Fruit fly (Drosophila melanogaster): Measurements from ENCODE around the gene Axud1.

The Axud1 gene

DNA sequence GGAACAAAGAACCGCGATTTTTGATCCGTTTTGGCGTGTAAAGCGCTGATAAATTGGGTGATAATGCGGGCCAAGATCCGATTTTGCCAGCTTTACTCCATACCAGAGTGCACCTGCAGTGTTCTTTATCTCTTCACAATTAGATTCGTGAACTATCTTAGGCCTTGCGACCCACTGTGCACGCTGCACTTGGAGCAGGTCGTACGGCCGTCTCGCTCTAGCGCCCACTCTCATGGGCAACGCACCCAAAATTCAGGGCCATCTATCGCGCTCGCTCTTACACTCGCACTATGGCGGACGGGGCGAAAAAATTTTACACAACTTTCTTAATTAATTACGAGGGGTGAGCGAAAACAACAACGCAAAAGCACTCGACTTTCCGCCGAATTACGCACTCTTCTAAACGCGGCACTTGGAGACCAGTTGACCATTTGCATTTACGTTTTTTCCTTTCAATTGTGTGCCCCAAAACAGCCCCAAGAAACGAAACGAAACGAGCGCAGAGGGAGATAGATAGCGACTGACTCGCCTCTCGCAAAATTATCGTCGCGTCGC, 868 bp upstream of the Axud1 start (continued):
- TF ChIP-seq sqz (GFP tag; optimal IDR thresholded peaks at IDR 0.05) = no peak
- 0 out of 2 replicates have a peak, but pooled peaks have one; percentile 6 for TF ChIP-seq CG9932 (GFP tag; IDR thresholded peaks at IDR 0.05)
- no peak for TF ChIP-seq Hmr (GFP tag; optimal IDR thresholded peaks at IDR 0.05)
- TF ChIP-seq lmd (GFP tag; IDR thresholded peaks at IDR 0.05) = no peak
- TF ChIP-seq CG1603 (tag; optimal IDR thresholded peaks at IDR 0.05) = no peak
- peak; percentile 6 for TF ChIP-seq her (GFP tag; optimal IDR thresholded peaks at IDR 0.05)
- no peak for TF ChIP-seq slp2 (GFP tag; optimal IDR thresholded peaks at IDR 0.05)
- no peak for TF ChIP-seq CG13123 (GFP tag; optimal IDR thresholded peaks at IDR 0.05)
- no peak for TF ChIP-seq dimm (GFP tag; IDR thresholded peaks at IDR 0.05)
- no peak for TF ChIP-seq CG15479 (GFP tag; optimal IDR thresholded peaks at IDR 0.05)
- TF ChIP-seq Poxn (GFP tag; IDR thresholded peaks at IDR 0.05) = no peak
- TF ChIP-seq CG33213 (GFP tag; optimal IDR thresholded peaks at IDR 0.05) = no peak
- TF ChIP-seq CG6689 (GFP tag; IDR thresholded peaks at IDR 0.05) = no peak
- TF ChIP-seq amos (GFP tag; IDR thresholded peaks at IDR 0.05; ENCODE audit: partially characterized antibody) = no peak; the same call in 1 of the 2 replicates
- no peak for TF ChIP-seq ac (GFP tag; optimal IDR thresholded peaks at IDR 0.05)
- no peak for TF ChIP-seq CG10543 (GFP tag; optimal IDR thresholded peaks at IDR 0.05)
- TF ChIP-seq CG7963 (GFP tag; IDR thresholded peaks at IDR 0.05; ENCODE audit: partially characterized antibody) = peak; percentile 59; the same call in 2 of the 3 replicates
- no peak for TF ChIP-seq da (GFP tag; optimal IDR thresholded peaks at IDR 0.05)
- TF ChIP-seq Hand (GFP tag; optimal IDR thresholded peaks at IDR 0.05) = no peak
- no peak for TF ChIP-seq cwo (GFP tag; optimal IDR thresholded peaks at IDR 0.05)
- TF ChIP-seq CG6175 (GFP tag; IDR thresholded peaks at IDR 0.05) = no peak; the same call in 2 of the 3 replicates
- no peak for TF ChIP-seq fd64A (GFP tag; optimal IDR thresholded peaks at IDR 0.05)
- TF ChIP-seq CG6654 (GFP tag; optimal IDR thresholded peaks at IDR 0.05) = no peak
- TF ChIP-seq dati (GFP tag; IDR thresholded peaks at IDR 0.05) = no peak
- no peak for TF ChIP-seq tin (GFP tag; optimal IDR thresholded peaks at IDR 0.05)
- TF ChIP-seq ewg (GFP tag; optimal IDR thresholded peaks at IDR 0.05) = no peak
- no peak for TF ChIP-seq CG17359 (tag; optimal IDR thresholded peaks at IDR 0.05)
- TF ChIP-seq CG13624 (GFP tag; optimal IDR thresholded peaks at IDR 0.05) = peak; percentile 19
- no peak for TF ChIP-seq repo (GFP tag; optimal IDR thresholded peaks at IDR 0.05)
- TF ChIP-seq HLH3B (GFP tag; IDR thresholded peaks at IDR 0.05) = no peak
- no peak for TF ChIP-seq gsb-n (tag; optimal IDR thresholded peaks at IDR 0.05)
- no peak for TF ChIP-seq CG3281 (GFP tag; optimal IDR thresholded peaks at IDR 0.05)
- TF ChIP-seq Awh (GFP tag; IDR thresholded peaks at IDR 0.05) = no peak
- TF ChIP-seq luna (GFP tag; optimal IDR thresholded peaks at IDR 0.05) = no peak
- TF ChIP-seq gsb (GFP tag; IDR thresholded peaks at IDR 0.05) = no peak
- TF ChIP-seq psq (GFP tag; optimal IDR thresholded peaks at IDR 0.05) = no peak
- TF ChIP-seq klu (GFP tag; IDR thresholded peaks at IDR 0.05) = no peak
- no peak for TF ChIP-seq CG15696 (tag; optimal IDR thresholded peaks at IDR 0.05)
- no peak for TF ChIP-seq Hmx (GFP tag; optimal IDR thresholded peaks at IDR 0.05)
- no peak for TF ChIP-seq cad (GFP tag; optimal IDR thresholded peaks at IDR 0.05)
- no peak for TF ChIP-seq tup (GFP tag; optimal IDR thresholded peaks at IDR 0.05)
- TF ChIP-seq ranshi (GFP tag; IDR thresholded peaks at IDR 0.05) = no peak
- no peak for TF ChIP-seq stc (GFP tag; IDR thresholded peaks at IDR 0.05)
- TF ChIP-seq dysf (GFP tag; IDR thresholded peaks at IDR 0.05) = no peak
- TF ChIP-seq grau (tag; optimal IDR thresholded peaks at IDR 0.05) = no peak
- no peak for TF ChIP-seq CG18619 (GFP tag; optimal IDR thresholded peaks at IDR 0.05)
- TF ChIP-seq Abd-B (GFP tag; optimal IDR thresholded peaks at IDR 0.05) = peak; percentile 22
- no peak for TF ChIP-seq CG17912 (GFP tag; optimal IDR thresholded peaks at IDR 0.05)
- peak; percentile 90 for TF ChIP-seq phol (tag; optimal IDR thresholded peaks at IDR 0.05)
- TF ChIP-seq gfzf (GFP tag; optimal IDR thresholded peaks at IDR 0.05) = no peak
- no peak for TF ChIP-seq CG12299 (tag; optimal IDR thresholded peaks at IDR 0.05)

Data from whole organism, embryonic.